Fruit fly (Drosophila melanogaster): ENCODE data around the gene CG15169.
A peak's percentile ranks its signal among the peaks of the same experiment; 100 is the strongest.

The CG15169 gene

DNA sequence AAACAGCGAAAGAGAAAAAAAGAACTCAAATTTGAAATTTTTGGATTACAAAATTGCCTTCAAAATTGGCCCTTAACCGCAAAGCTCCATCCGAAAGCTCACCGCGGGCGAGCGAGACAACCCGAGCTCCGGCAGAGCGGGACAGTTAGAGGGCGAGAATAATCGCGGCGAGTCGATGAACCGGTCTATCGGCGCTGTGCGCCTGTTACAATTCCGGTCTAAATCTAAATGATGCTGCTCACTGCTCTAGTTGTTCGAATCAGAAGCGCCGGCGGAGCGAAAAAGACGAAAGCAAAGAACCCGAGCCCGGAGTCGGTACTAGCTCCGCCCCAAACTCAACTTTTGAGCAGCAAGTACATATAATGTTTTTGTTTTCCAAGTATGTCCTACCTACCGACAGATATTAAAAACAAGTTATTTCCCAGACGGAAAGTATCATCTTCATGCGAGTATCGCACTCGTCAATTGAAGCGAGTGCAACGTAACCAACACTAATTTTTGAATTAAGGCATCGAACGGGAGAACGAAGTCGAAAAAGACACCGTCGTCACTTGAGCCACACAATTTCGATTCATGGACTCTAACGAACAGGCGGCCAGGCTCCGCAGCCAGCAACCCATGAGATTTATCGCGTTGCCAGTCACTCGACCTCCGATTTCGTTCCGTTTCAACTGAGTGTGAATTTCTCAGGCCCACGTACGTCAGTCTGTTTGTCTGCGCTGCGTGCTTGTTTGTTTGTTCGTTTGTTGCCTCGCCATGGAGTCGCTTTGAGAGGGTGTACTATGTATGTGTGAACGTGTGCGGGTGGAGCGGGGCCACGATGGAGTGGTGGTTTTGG lies 46.4 kb upstream of the CG15169 start (continued):
- TF ChIP-seq pzg (GFP tag; optimal IDR thresholded peaks at IDR 0.05) = peak; percentile 61
- TF ChIP-seq Doc3 (GFP tag; IDR thresholded peaks at IDR 0.05; ENCODE audit: partially characterized antibody) = no peak
- TF ChIP-seq kay (GFP tag; optimal IDR thresholded peaks at IDR 0.05) = no peak
- TF ChIP-seq CG15479 (GFP tag; optimal IDR thresholded peaks at IDR 0.05) = no peak
- TF ChIP-seq fru (optimal IDR thresholded peaks at IDR 0.05) = no peak
- TF ChIP-seq dati (GFP tag; IDR thresholded peaks at IDR 0.05) = no peak
- TF ChIP-seq CG16813 (GFP tag; IDR thresholded peaks at IDR 0.05; ENCODE audit: partially characterized antibody) = no peak
- no peak for TF ChIP-seq MBD-R2 (GFP tag; IDR thresholded peaks at IDR 0.05)
- no peak for TF ChIP-seq crp (GFP tag; optimal IDR thresholded peaks at IDR 0.05)
- no peak for TF ChIP-seq CG18011 (GFP tag; optimal IDR thresholded peaks at IDR 0.05)
- no peak for TF ChIP-seq Fer2 (tag; optimal IDR thresholded peaks at IDR 0.05)
- TF ChIP-seq tll (GFP tag; optimal IDR thresholded peaks at IDR 0.05) = peak in 1 of 2 experiments; percentile 48
- TF ChIP-seq salm (tag; optimal IDR thresholded peaks at IDR 0.05) = peak; percentile 11
- TF ChIP-seq CG9609 (GFP tag; optimal IDR thresholded peaks at IDR 0.05) = no peak
- TF ChIP-seq CG6791 (GFP tag; IDR thresholded peaks at IDR 0.05; ENCODE audit: partially characterized antibody) = no peak
- no peak for TF ChIP-seq btn (GFP tag; optimal IDR thresholded peaks at IDR 0.05)
- TF ChIP-seq CkIIα-i1 (GFP tag; IDR thresholded peaks at IDR 0.05) = no peak
- no peak for TF ChIP-seq chm (GFP tag; IDR thresholded peaks at IDR 0.05)
- TF ChIP-seq CG9932 (GFP tag; IDR thresholded peaks at IDR 0.05) = no peak
- TF ChIP-seq CG10565 (GFP tag; optimal IDR thresholded peaks at IDR 0.05) = no peak
- no peak for TF ChIP-seq CG10366 (GFP tag; IDR thresholded peaks at IDR 0.05)
- TF ChIP-seq CG18764 (GFP tag; optimal IDR thresholded peaks at IDR 0.05) = no peak
- TF ChIP-seq CG6683 (GFP tag; optimal IDR thresholded peaks at IDR 0.05) = no peak
- no peak for TF ChIP-seq Mrtf (GFP tag; IDR thresholded peaks at IDR 0.05)
- TF ChIP-seq bcd (GFP tag; optimal IDR thresholded peaks at IDR 0.05) = no peak
- TF ChIP-seq NC2β (GFP tag; optimal IDR thresholded peaks at IDR 0.05) = no peak
- TF ChIP-seq CG3065 (GFP tag; optimal IDR thresholded peaks at IDR 0.05) = no peak
- no peak for TF ChIP-seq jing (GFP tag; optimal IDR thresholded peaks at IDR 0.05)
- TF ChIP-seq CG5245 (GFP tag; optimal IDR thresholded peaks at IDR 0.05) = no peak
- no peak for TF ChIP-seq CG31441 (GFP tag; IDR thresholded peaks at IDR 0.05)
- TF ChIP-seq grn (GFP tag; optimal IDR thresholded peaks at IDR 0.05) = no peak
- TF ChIP-seq Aef1 (GFP tag; IDR thresholded peaks at IDR 0.05) = no peak
- no peak for TF ChIP-seq Hr3 (GFP tag; optimal IDR thresholded peaks at IDR 0.05)
- no peak for TF ChIP-seq CG12299 (tag; optimal IDR thresholded peaks at IDR 0.05)
- TF ChIP-seq Rfx (GFP tag; IDR thresholded peaks at IDR 0.05) = no peak
- TF ChIP-seq Bdp1 (GFP tag; optimal IDR thresholded peaks at IDR 0.05) = no peak
- TF ChIP-seq zfh2 (GFP tag; optimal IDR thresholded peaks at IDR 0.05) = no peak
- TF ChIP-seq sc (optimal IDR thresholded peaks at IDR 0.05) = no peak
- no peak for TF ChIP-seq sc (GFP tag; optimal IDR thresholded peaks at IDR 0.05)
- no peak for TF ChIP-seq E2f2 (GFP tag; IDR thresholded peaks at IDR 0.05)
- no peak for TF ChIP-seq phol (tag; optimal IDR thresholded peaks at IDR 0.05)
- no peak for TF ChIP-seq Atf6 (GFP tag; IDR thresholded peaks at IDR 0.05)
- TF ChIP-seq Nf-YB (GFP tag; optimal IDR thresholded peaks at IDR 0.05) = peak; percentile 23
- TF ChIP-seq MTF-1 (GFP tag; optimal IDR thresholded peaks at IDR 0.05; ENCODE audit: borderline replicate concordance) = no peak
- no peak for TF ChIP-seq Hsf (GFP tag; optimal IDR thresholded peaks at IDR 0.05)
- no peak for TF ChIP-seq hkb (optimal IDR thresholded peaks at IDR 0.05)
- TF ChIP-seq hkb (GFP tag; IDR thresholded peaks at IDR 0.05) = no peak
- peak; percentile 10 for TF ChIP-seq gro (GFP tag; optimal IDR thresholded peaks at IDR 0.05)
- peak; percentile 48 for TF ChIP-seq sug (tag; optimal IDR thresholded peaks at IDR 0.05)
- TF ChIP-seq CG12236 (GFP tag; optimal IDR thresholded peaks at IDR 0.05) = no peak
- no peak for TF ChIP-seq CG7839 (tag; optimal IDR thresholded peaks at IDR 0.05)

All from whole organism, embryonic.